Worm (Caenorhabditis elegans): ENCODE data around the gene T01D1.3.

The T01D1.3 gene

DNA sequence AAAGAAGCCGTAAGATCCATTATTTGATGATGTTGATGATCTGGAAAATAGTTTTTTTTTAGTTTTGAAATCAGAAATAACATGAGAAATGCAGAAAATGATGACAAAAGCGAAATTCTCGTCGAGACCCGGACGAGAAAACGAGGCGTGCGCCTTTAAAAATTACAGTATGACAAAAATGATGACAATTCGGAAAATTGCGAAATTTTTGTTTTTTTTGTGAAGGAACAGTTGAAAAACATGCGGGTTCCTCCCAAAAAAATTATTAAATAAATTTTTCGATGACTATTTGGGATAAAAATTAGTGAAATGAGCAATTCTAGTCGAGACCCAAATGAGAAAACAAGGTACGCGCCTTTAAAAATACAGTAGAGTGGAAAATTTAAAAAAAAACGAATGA, 44.8 kb upstream of the T01D1.3 start, which contains the start of gene ubxn-3:
TSS of gene ubxn-3 (minus strand) at position 66 of the 400 bp plus-strand sequence.
- no peak for TF ChIP-seq zag-1 (tag; optimal IDR thresholded peaks at IDR 0.05)
- no peak for TF ChIP-seq ceh-9 (tag; optimal IDR thresholded peaks at IDR 0.05)
- TF ChIP-seq ztf-4 (tag; optimal IDR thresholded peaks at IDR 0.05): no peak
- no peak for TF ChIP-seq fkh-10 (GFP tag; optimal IDR thresholded peaks at IDR 0.05)
- TF ChIP-seq R02D3.7 (tag; optimal IDR thresholded peaks at IDR 0.05): no peak
- no peak for TF ChIP-seq egl-27 (tag; optimal IDR thresholded peaks at IDR 0.05)
- TF ChIP-seq mml-1 (tag; optimal IDR thresholded peaks at IDR 0.05): no peak
- TF ChIP-seq nhr-28 (tag; optimal IDR thresholded peaks at IDR 0.05): no peak
- TF ChIP-seq ztf-11 (tag; optimal IDR thresholded peaks at IDR 0.05): no peak

DNA sequence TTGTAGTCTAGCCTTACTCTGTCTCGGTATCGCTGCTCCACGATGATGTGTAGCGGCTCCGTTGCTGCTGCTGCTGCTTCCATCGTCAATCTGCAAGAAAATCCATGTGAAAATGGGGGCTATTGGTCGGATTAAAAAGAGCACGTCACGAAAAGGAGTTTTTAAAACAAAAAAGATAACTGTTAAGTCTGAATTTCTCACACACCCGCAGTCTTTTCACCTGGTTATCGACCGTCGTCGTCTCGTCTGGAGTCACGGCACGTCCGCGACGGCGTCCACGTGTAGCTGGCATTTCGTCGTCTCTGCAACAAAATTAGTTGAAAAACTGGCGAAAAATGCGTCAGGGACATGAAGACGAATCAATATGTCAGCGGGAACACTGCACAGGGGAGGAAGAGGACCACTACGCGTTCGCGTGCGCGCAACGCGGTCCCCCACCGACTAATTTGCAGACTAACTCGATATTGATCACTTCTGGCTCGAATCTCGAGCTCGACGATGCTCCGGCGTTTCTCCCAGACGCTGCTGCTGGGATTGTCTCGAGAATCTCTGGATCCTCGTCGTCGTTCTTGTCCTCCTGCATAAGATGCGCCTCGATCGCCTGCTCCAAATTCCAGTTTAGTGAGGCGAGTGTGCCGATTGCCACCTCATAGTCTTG, 44.2 kb upstream of the T01D1.3 start:
- TF ChIP-seq fkh-10 (GFP tag; optimal IDR thresholded peaks at IDR 0.05) (no peak), eor-1 (tag; optimal IDR thresholded peaks at IDR 0.05) (no peak), ztf-4 (tag; optimal IDR thresholded peaks at IDR 0.05) (no peak), nhr-11 (tag; optimal IDR thresholded peaks at IDR 0.05) (no peak), ceh-82 (tag; optimal IDR thresholded peaks at IDR 0.05) (no peak), R02D3.7 (tag; optimal IDR thresholded peaks at IDR 0.05) (no peak), nhr-43 (tag; optimal IDR thresholded peaks at IDR 0.05; ENCODE audit: poor library complexity, severe bottlenecking) (no peak), daf-12 (tag; optimal IDR thresholded peaks at IDR 0.05) (no peak), skn-1 (tag; optimal IDR thresholded peaks at IDR 0.05) (no peak), pha-4 (tag; optimal IDR thresholded peaks at IDR 0.05) (no peak)

DNA sequence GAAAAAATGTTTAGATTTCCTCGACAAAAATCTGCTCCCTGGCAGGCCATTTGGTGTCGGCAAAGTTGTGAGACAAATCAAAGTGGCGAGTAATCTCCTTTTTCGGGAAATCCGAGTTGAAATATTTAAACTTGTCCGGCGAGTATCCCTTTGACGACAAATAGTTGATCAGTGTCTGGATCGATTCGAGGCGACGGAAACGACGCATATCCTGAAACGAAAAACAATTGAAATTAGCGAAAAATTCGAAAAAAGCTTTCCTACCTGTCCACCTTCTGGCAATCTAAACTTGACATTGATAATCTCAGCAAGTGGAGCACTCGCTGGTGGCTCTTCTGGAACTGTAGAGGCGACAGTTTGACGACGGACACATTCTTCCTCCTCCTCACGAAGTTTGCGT, 41.5 kb upstream of the T01D1.3 start:
- TF ChIP-seq ceh-28 (tag; optimal IDR thresholded peaks at IDR 0.05) (no peak), fkh-2 (tag; optimal IDR thresholded peaks at IDR 0.05) (no peak), fos-1 (tag; optimal IDR thresholded peaks at IDR 0.05) (no peak), nhr-11 (tag; optimal IDR thresholded peaks at IDR 0.05) (no peak), egl-5 (tag; optimal IDR thresholded peaks at IDR 0.05) (no peak), R02D3.7 (tag; optimal IDR thresholded peaks at IDR 0.05) (no peak), ceh-9 (tag; optimal IDR thresholded peaks at IDR 0.05) (no peak), mdl-1 (tag; optimal IDR thresholded peaks at IDR 0.05) (no peak), daf-12 (tag; optimal IDR thresholded peaks at IDR 0.05) (no peak), nfya-1 (tag; optimal IDR thresholded peaks at IDR 0.05; ENCODE audit: insufficient read depth) (no peak), sea-2 (GFP tag; optimal IDR thresholded peaks at IDR 0.05) (no peak), nhr-12 (tag; optimal IDR thresholded peaks at IDR 0.05) (no peak), elt-2 (tag; optimal IDR thresholded peaks at IDR 0.05) (no peak), elt-1 (tag; optimal IDR thresholded peaks at IDR 0.05) (no peak), ceh-16 (tag; optimal IDR thresholded peaks at IDR 0.05) (no peak), nhr-67 (tag; optimal IDR thresholded peaks at IDR 0.05) (no peak), snpc-4 (tag; optimal IDR thresholded peaks at IDR 0.05) (no peak)

DNA sequence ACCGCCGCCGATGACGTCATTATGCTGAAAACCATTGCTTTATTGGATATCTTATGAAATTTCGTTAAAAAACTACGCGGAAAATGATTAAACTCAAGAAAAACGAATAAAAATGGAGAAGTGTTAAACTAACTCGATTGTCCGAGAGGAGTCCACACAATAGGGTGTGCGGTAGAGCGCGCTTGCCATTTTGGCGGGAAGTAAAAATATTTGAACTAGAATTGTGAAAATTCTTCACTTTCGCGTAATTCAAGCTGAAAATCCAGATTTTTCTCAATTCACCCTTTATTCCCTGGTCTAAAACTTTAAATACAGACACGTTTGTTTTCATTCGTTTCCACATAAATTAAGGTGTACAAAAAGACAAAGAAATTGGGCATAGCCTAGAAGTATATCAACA, 40.8 kb upstream of the T01D1.3 start, which contains the start of gene F48A11.4:
TSS of gene F48A11.4 (minus strand) at position 24 of the 400 bp plus-strand sequence.
- no peak for TF ChIP-seq eor-1 (tag; optimal IDR thresholded peaks at IDR 0.05)
- no peak for TF ChIP-seq nhr-28 (tag; optimal IDR thresholded peaks at IDR 0.05)
- peak; percentile 92 for TF ChIP-seq lsy-12 (tag; optimal IDR thresholded peaks at IDR 0.05)
- no peak for TF ChIP-seq mdl-1 (tag; optimal IDR thresholded peaks at IDR 0.05)
- no peak for TF ChIP-seq fos-1 (tag; optimal IDR thresholded peaks at IDR 0.05)
- peak; percentile 89 for TF ChIP-seq jun-1 (tag; optimal IDR thresholded peaks at IDR 0.05)
- TF ChIP-seq daf-12 (tag; optimal IDR thresholded peaks at IDR 0.05): no peak
- peak; percentile 60 for TF ChIP-seq pqm-1 (tag; optimal IDR thresholded peaks at IDR 0.05)
- TF ChIP-seq lin-39 (tag; optimal IDR thresholded peaks at IDR 0.05): peak; percentile 86
- TF ChIP-seq pha-4 (tag; optimal IDR thresholded peaks at IDR 0.05): peak; percentile 98
- TF ChIP-seq ztf-4 (tag; optimal IDR thresholded peaks at IDR 0.05): peak; percentile 63
- TF ChIP-seq mml-1 (tag; optimal IDR thresholded peaks at IDR 0.05): no peak
- TF ChIP-seq tbx-2 (tag; optimal IDR thresholded peaks at IDR 0.05): peak; percentile 89
- peak; percentile 23 for TF ChIP-seq nhr-11 (tag; optimal IDR thresholded peaks at IDR 0.05)
- TF ChIP-seq unc-62 (GFP tag; optimal IDR thresholded peaks at IDR 0.05): no peak
- TF ChIP-seq ceh-28 (tag; optimal IDR thresholded peaks at IDR 0.05): peak; percentile 80
- TF ChIP-seq ceh-9 (tag; optimal IDR thresholded peaks at IDR 0.05): no peak
- TF ChIP-seq nhr-76 (tag; optimal IDR thresholded peaks at IDR 0.05): peak; percentile 17
- TF ChIP-seq R02D3.7 (tag; optimal IDR thresholded peaks at IDR 0.05): peak; percentile 78
- TF ChIP-seq ama-1 (optimal IDR thresholded peaks at IDR 0.05): peak; percentile 93
- TF ChIP-seq sea-2 (GFP tag; optimal IDR thresholded peaks at IDR 0.05): no peak
- no peak for TF ChIP-seq zag-1 (tag; optimal IDR thresholded peaks at IDR 0.05)
- TF ChIP-seq snpc-4 (tag; optimal IDR thresholded peaks at IDR 0.05): peak; percentile 74
- TF ChIP-seq ceh-82 (tag; optimal IDR thresholded peaks at IDR 0.05): peak; percentile 87
- no peak for TF ChIP-seq nhr-12 (tag; optimal IDR thresholded peaks at IDR 0.05)
- TF ChIP-seq hmg-11 (tag; optimal IDR thresholded peaks at IDR 0.05): peak; percentile 81
- TF ChIP-seq nhr-77 (tag; optimal IDR thresholded peaks at IDR 0.05): peak; percentile 52
- TF ChIP-seq fkh-2 (tag; optimal IDR thresholded peaks at IDR 0.05): no peak
- TF ChIP-seq nhr-25 (tag; optimal IDR thresholded peaks at IDR 0.05): peak; percentile 94
- peak in 1 of 3 experiments; percentile 3 for TF ChIP-seq elt-3 (tag; optimal IDR thresholded peaks at IDR 0.05)
- TF ChIP-seq nfya-1 (tag; optimal IDR thresholded peaks at IDR 0.05; ENCODE audit: insufficient read depth): peak; percentile 94
- TF ChIP-seq egl-27 (tag; optimal IDR thresholded peaks at IDR 0.05): peak; percentile 53
- no peak for TF ChIP-seq unc-39 (tag; optimal IDR thresholded peaks at IDR 0.05)
- TF ChIP-seq lin-15B (tag; optimal IDR thresholded peaks at IDR 0.05): peak; percentile 98
- no peak for TF ChIP-seq ceh-16 (tag; optimal IDR thresholded peaks at IDR 0.05)
- TF ChIP-seq ztf-11 (tag; optimal IDR thresholded peaks at IDR 0.05): no peak
- TF ChIP-seq fkh-10 (GFP tag; optimal IDR thresholded peaks at IDR 0.05): peak; percentile 51

All from whole organism, L3 larva.